Fruit fly (Drosophila melanogaster) whole organism, embryonic: ENCODE measurements around the gene CG32816.

Source experiments
- CG14050 ChIP-seq: fragments of 200-800 bp; sonication (Bioruptor generic); IDR thresholded peaks from 3 replicates; pipeline ENCODE4 v1.3.6; 2022; ENCODE audit warnings: missing biosample characterization, missing genetic modification characterization
- Hr78 ChIP-seq, 2 experiments: fragments of 200-800 bp in 1 of 2; fragments of >200 bp in 1 of 2; sonication (Bioruptor generic) in 1 of 2; optimal IDR thresholded peaks; 2 replicates each; lab custom pipeline; 2017 to 2019; ENCODE audit warnings: missing biosample characterization in 2 of 2, missing genetic modification characterization in 2 of 2, mild to moderate bottlenecking in 1 of 2, moderate library complexity in 1 of 2
- odd ChIP-seq: fragments of 200-800 bp; sonication (Bioruptor generic); optimal IDR thresholded peaks from 2 replicates; lab custom pipeline; 2017; ENCODE audit warnings: missing biosample characterization, mild to moderate bottlenecking, missing genetic modification characterization
- ro ChIP-seq: fragments of 200-800 bp; sonication (Bioruptor generic); IDR thresholded peaks from 2 replicates; pipeline ENCODE4 v1.3.6; 2022; ENCODE audit warnings: missing biosample characterization, missing genetic modification characterization

dm6 chrX:293254-293653 is 177.3 kb downstream of the CG32816 start:
- TF ChIP-seq ro (no peak), CG14050 (GFP tag; lab: Robert Waterston, UW) (no peak), Hr78 (GFP tag; optimal IDR thresholded peaks at IDR 0.05; lab: Kevin White, UChicago) (no peak), odd (GFP tag; lab: Kevin White, UChicago) (no peak)
